Worm (Caenorhabditis elegans) whole organism, midembryonic: ENCODE data around the gene ubh-1.

Experiments used
- T22C8.4 ChIP-seq: fragments of 200-800 bp; sonication (Bioruptor generic); IDR thresholded peaks from 2 replicates; pipeline ENCODE4 v1.3.6; 2022; ENCODE audit warnings: missing genetic modification characterization, missing compliant biosample characterization
- cog-1 ChIP-seq: sonication (generic microtip); optimal IDR thresholded peaks from 2 replicates; lab custom pipeline; 2016; ENCODE audit warnings: missing genetic modification characterization, missing compliant biosample characterization
- flt-1 ChIP-seq: fragments of 200-800 bp; sonication (Bioruptor generic); IDR thresholded peaks from 2 replicates; pipeline ENCODE4 v1.3.6; 2022; ENCODE audit warnings: missing genetic modification characterization, missing compliant biosample characterization
- klf-2 ChIP-seq: fragments of 200-800 bp; sonication (Bioruptor generic); conservative IDR thresholded peaks from 2 replicates; pipeline ENCODE4 v1.3.6; 2022; ENCODE audit warnings: missing genetic modification reagents, missing genetic modification characterization, missing compliant biosample characterization
- med-1 ChIP-seq: sonication (generic microtip); optimal IDR thresholded peaks from 2 replicates; lab custom pipeline; 2017; ENCODE audit warnings: missing genetic modification characterization, mild to moderate bottlenecking, missing compliant biosample characterization, antibody characterized with exemption, missing genetic modification reagents; ENCODE audit not compliant: insufficient read depth
- ref-1 ChIP-seq: fragments of 200-800 bp; sonication (Bioruptor generic); conservative IDR thresholded peaks from 2 replicates; pipeline ENCODE4 v1.3.6; 2022; ENCODE audit warnings: missing genetic modification reagents, missing genetic modification characterization, missing compliant biosample characterization
- tab-1 ChIP-seq: fragments of 200-800 bp; sonication (Bioruptor generic); IDR thresholded peaks from 2 replicates; pipeline ENCODE4 v1.3.6; 2022; ENCODE audit warnings: missing genetic modification characterization, missing compliant biosample characterization
- ztf-23 ChIP-seq: fragments of 200-800 bp; sonication (Bioruptor generic); IDR thresholded peaks from 2 replicates; pipeline ENCODE4 v1.3.6; 2022; ENCODE audit warnings: missing genetic modification reagents, missing genetic modification characterization, missing compliant biosample characterization
- ztf-29 ChIP-seq: fragments of 200-800 bp; sonication (Bioruptor generic); IDR thresholded peaks from 2 replicates; pipeline ENCODE4 v1.3.6; 2022; ENCODE audit warnings: missing genetic modification reagents, missing genetic modification characterization, missing compliant biosample characterization

Gene ubh-1

DNA sequence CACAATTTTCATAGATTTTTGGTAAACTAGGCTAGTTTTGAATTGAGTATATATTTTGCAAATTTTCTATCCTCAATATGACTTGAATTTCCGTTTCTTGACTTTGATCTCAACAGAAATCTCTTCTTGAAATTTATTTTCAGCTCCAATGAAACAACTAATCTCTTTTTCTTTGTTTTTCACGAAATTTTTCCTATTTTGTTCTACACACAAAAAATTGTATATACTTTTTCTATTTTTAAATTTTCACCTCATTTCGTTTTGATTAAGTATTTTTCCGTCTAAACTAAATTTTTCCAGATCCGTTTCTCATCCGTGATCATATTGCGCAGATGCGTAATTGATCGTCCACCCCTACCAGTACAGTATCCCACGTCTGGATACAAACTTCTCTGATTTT is 46.4 kb downstream of the ubh-1 start, which contains the start of gene unc-83:
unc-83 (plus strand) TSS at position 301 of the 400 bp plus-strand sequence.
- TF ChIP-seq tab-1: no peak
- no peak for TF ChIP-seq ztf-23 (GFP tag; lab: Robert Waterston, UW)
- TF ChIP-seq ref-1: no peak
- TF ChIP-seq med-1 (GFP tag; lab: Kevin White, UChicago): no peak
- TF ChIP-seq klf-2 (GFP tag; lab: Robert Waterston, UW): no peak
- no peak for TF ChIP-seq ztf-29 (GFP tag; lab: Robert Waterston, UW)
- TF ChIP-seq T22C8.4 (GFP tag; lab: Robert Waterston, UW): no peak
- no peak for TF ChIP-seq cog-1
- no peak for TF ChIP-seq flt-1 (GFP tag; lab: Robert Waterston, UW)

DNA sequence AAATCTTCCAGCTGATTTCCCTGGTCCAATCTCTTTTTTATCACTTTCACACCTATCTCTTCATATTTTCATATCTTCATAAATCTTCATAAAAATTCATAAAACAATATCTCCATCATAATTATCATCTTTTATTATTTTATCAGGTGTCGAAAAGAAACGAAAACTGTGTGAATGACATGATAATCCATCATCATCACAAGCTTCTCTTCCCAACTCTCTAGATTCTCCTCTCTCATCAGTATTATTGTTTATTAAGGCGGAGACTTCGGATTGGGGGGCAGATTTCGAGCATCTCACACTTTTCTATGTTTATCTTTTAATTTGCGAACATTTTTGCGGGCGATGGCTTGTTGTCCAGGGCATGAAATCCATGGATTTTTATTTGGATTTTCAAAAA is 47.0 kb downstream of the ubh-1 start:
- TF ChIP-seq T22C8.4 (GFP tag; lab: Robert Waterston, UW): no peak
- no peak for TF ChIP-seq ztf-29 (GFP tag; lab: Robert Waterston, UW)
- TF ChIP-seq med-1 (GFP tag; lab: Kevin White, UChicago): no peak
- no peak for TF ChIP-seq flt-1 (GFP tag; lab: Robert Waterston, UW)
- no peak for TF ChIP-seq klf-2 (GFP tag; lab: Robert Waterston, UW)
- TF ChIP-seq tab-1: no peak
- no peak for TF ChIP-seq ztf-23 (GFP tag; lab: Robert Waterston, UW)
- TF ChIP-seq ref-1: no peak
- TF ChIP-seq cog-1: no peak

ce11 chrV:6462606-6463005 is 48.6 kb downstream of the ubh-1 start:
- no peak for TF ChIP-seq cog-1
- no peak for TF ChIP-seq ref-1
- no peak for TF ChIP-seq tab-1
- TF ChIP-seq T22C8.4 (GFP tag; lab: Robert Waterston, UW): no peak
- no peak for TF ChIP-seq flt-1 (GFP tag; lab: Robert Waterston, UW)
- no peak for TF ChIP-seq med-1 (GFP tag; lab: Kevin White, UChicago)
- TF ChIP-seq klf-2 (GFP tag; lab: Robert Waterston, UW): no peak
- TF ChIP-seq ztf-23 (GFP tag; lab: Robert Waterston, UW): no peak
- no peak for TF ChIP-seq ztf-29 (GFP tag; lab: Robert Waterston, UW)

- TF ChIP-seq ref-1: no peak
- no peak for TF ChIP-seq klf-2 (GFP tag; lab: Robert Waterston, UW)
- no peak for TF ChIP-seq tab-1
- no peak for TF ChIP-seq ztf-23 (GFP tag; lab: Robert Waterston, UW)
- no peak for TF ChIP-seq T22C8.4 (GFP tag; lab: Robert Waterston, UW)
- no peak for TF ChIP-seq med-1 (GFP tag; lab: Kevin White, UChicago)
- TF ChIP-seq cog-1: no peak
- no peak for TF ChIP-seq ztf-29 (GFP tag; lab: Robert Waterston, UW)
- no peak for TF ChIP-seq flt-1 (GFP tag; lab: Robert Waterston, UW)
Observed at ce11 chrV:6461250-6461649, 50.0 kb downstream of the ubh-1 start.
